Worm (Caenorhabditis elegans) whole organism, young adult: Measurements from ENCODE around the gene F54D5.15.
"Not testable (repeated sequence)": the region's sequence is repeated elsewhere in the genome, so short reads cannot be mapped to it uniquely, and the experiment has no call there.

Source experiments
- B0261.1 ChIP-seq: sonication (generic microtip); optimal IDR thresholded peaks from 2 replicates; lab custom pipeline; 2016; ENCODE audit warnings: mild to moderate bottlenecking, missing genetic modification characterization, moderate library complexity, missing compliant biosample characterization
- B0336.3 ChIP-seq: fragments of 200-800 bp; sonication (Bioruptor generic); IDR thresholded peaks from 2 replicates; pipeline ENCODE4 v1.3.6; 2022; ENCODE audit warnings: missing genetic modification characterization, missing compliant biosample characterization
- D2030.7 ChIP-seq: fragments of 200-800 bp; sonication (Bioruptor generic); IDR thresholded peaks from 2 replicates; pipeline ENCODE4 v1.3.6; 2022; ENCODE audit warnings: missing genetic modification reagents, missing genetic modification characterization, missing compliant biosample characterization
- F39B2.1 ChIP-seq: fragments of 200-800 bp; sonication (Bioruptor generic); IDR thresholded peaks from 2 replicates; pipeline ENCODE4 v1.3.6; 2022; ENCODE audit warnings: missing genetic modification reagents, missing genetic modification characterization, missing compliant biosample characterization
- F49E8.2 ChIP-seq: sonication (generic microtip); optimal IDR thresholded peaks from 3 replicates; lab custom pipeline; 2017; ENCODE audit warnings: missing genetic modification characterization, mild to moderate bottlenecking, missing compliant biosample characterization, antibody characterized with exemption, moderate library complexity; ENCODE audit not compliant: insufficient read depth
- F52B5.7 ChIP-seq: sonication (generic microtip); optimal IDR thresholded peaks from 2 replicates; lab custom pipeline; 2016; ENCODE audit warnings: mild to moderate bottlenecking, missing genetic modification characterization, missing compliant biosample characterization
- Y56A3A.18 ChIP-seq: fragments of 200-800 bp; sonication (Bioruptor generic); IDR thresholded peaks from 2 replicates; pipeline ENCODE4 v1.3.6; 2022; ENCODE audit warnings: missing genetic modification reagents, missing genetic modification characterization, missing compliant biosample characterization
- ZK185.1 ChIP-seq: sonication (generic microtip); optimal IDR thresholded peaks from 2 replicates; lab custom pipeline; 2016; ENCODE audit warnings: mild to moderate bottlenecking, missing genetic modification characterization, missing compliant biosample characterization; ENCODE audit not compliant: poor library complexity, severe bottlenecking
- ama-1 ChIP-seq, 3 experiments: fragments of 150-350 bp in 1 of 3; sonication (generic microtip) in 2 of 3; optimal IDR thresholded peaks; 2 replicates each; lab custom pipeline; 2014 to 2018; ENCODE audit warnings: missing biosample characterization in 2 of 3, missing genetic modification characterization in 2 of 3, missing genetic modification reagents in 2 of 3
- attf-5 ChIP-seq: fragments of 200-800 bp; sonication (Bioruptor generic); optimal IDR thresholded peaks from 2 replicates; lab custom pipeline; 2018; ENCODE audit warnings: mild to moderate bottlenecking, missing genetic modification characterization, missing compliant biosample characterization
- attf-6 ChIP-seq: fragments of 200-800 bp; sonication (Bioruptor generic); IDR thresholded peaks from 2 replicates; pipeline ENCODE4 v1.3.6; 2022; ENCODE audit warnings: missing genetic modification reagents, missing genetic modification characterization, missing compliant biosample characterization
- cebp-1 ChIP-seq, 2 experiments: fragments of 200-800 bp in 1 of 2; sonication (Bioruptor generic) in 1 of 2; sonication (generic microtip) in 1 of 2; IDR thresholded peaks in 1 of 2; optimal IDR thresholded peaks in 1 of 2; 2 replicates each; pipeline versions ENCODE4 v1.3.6 to Lab custom; 2017 to 2022; ENCODE audit warnings: missing compliant biosample characterization in 2 of 2, missing genetic modification characterization in 2 of 2, mild to moderate bottlenecking in 1 of 2, missing genetic modification reagents in 1 of 2, moderate library complexity in 1 of 2
- die-1 ChIP-seq: sonication (generic microtip); optimal IDR thresholded peaks from 2 replicates; lab custom pipeline; 2016; ENCODE audit warnings: missing genotype, mild to moderate bottlenecking, missing genetic modification characterization, missing compliant biosample characterization
- dox-1 ChIP-seq: fragments of 200-800 bp; sonication (Bioruptor generic); IDR thresholded peaks from 2 replicates; pipeline ENCODE4 v1.3.6; 2022; ENCODE audit warnings: missing genetic modification reagents, missing genetic modification characterization, missing compliant biosample characterization
- egl-18 ChIP-seq: fragments of 200-800 bp; sonication (Bioruptor generic); IDR thresholded peaks from 2 replicates; pipeline ENCODE4 v1.3.6; 2022; ENCODE audit warnings: missing genetic modification reagents, missing genetic modification characterization, missing compliant biosample characterization
- egl-44 ChIP-seq: fragments of 200-800 bp; sonication (Bioruptor generic); IDR thresholded peaks from 2 replicates; pipeline ENCODE4 v1.3.6; 2022; ENCODE audit warnings: missing genetic modification reagents, missing genetic modification characterization, missing compliant biosample characterization
- hmg-20 ChIP-seq: fragments of 200-800 bp; sonication (Bioruptor generic); IDR thresholded peaks from 2 replicates; pipeline ENCODE4 v1.3.6; 2022; ENCODE audit warnings: missing genetic modification reagents, missing genetic modification characterization, missing compliant biosample characterization
- hrde-1 ChIP-seq: sonication (generic microtip); optimal IDR thresholded peaks from 2 replicates; lab custom pipeline; 2016; ENCODE audit warnings: missing genetic modification characterization, mild to moderate bottlenecking, missing compliant biosample characterization, moderate library complexity, missing genotype, missing genetic modification reagents, borderline replicate concordance
- hsf-1 ChIP-seq: fragments of 200-800 bp; sonication (Bioruptor generic); IDR thresholded peaks from 2 replicates; pipeline ENCODE4 v1.3.6; 2022; ENCODE audit warnings: missing genetic modification reagents, missing genetic modification characterization, missing compliant biosample characterization
- lag-1 ChIP-seq: fragments of 200-800 bp; sonication (Bioruptor generic); IDR thresholded peaks from 2 replicates; pipeline ENCODE4 v1.3.6; 2022; ENCODE audit warnings: missing genetic modification reagents, missing genetic modification characterization, missing compliant biosample characterization
- lin-26 ChIP-seq: fragments of 200-800 bp; sonication (Bioruptor generic); IDR thresholded peaks from 2 replicates; pipeline ENCODE4 v1.3.6; 2022; ENCODE audit warnings: missing genetic modification reagents, missing genetic modification characterization, missing compliant biosample characterization
- madf-3 ChIP-seq: fragments of 200-800 bp; sonication (Bioruptor generic); IDR thresholded peaks from 2 replicates; pipeline ENCODE4 v1.3.6; 2022; ENCODE audit warnings: missing genetic modification reagents, missing genetic modification characterization, missing compliant biosample characterization
- madf-8 ChIP-seq: fragments of 200-800 bp; sonication (Bioruptor generic); conservative IDR thresholded peaks from 2 replicates; pipeline ENCODE4 v1.3.6; 2022; ENCODE audit warnings: missing genetic modification reagents, missing genetic modification characterization, missing compliant biosample characterization
- mcd-1 ChIP-seq: fragments of 200-800 bp; sonication (Bioruptor generic); IDR thresholded peaks from 2 replicates; pipeline ENCODE4 v1.3.6; 2022; ENCODE audit warnings: missing genetic modification reagents, missing genetic modification characterization, missing compliant biosample characterization
- mel-28 ChIP-seq: sonication (generic microtip); optimal IDR thresholded peaks from 2 replicates; lab custom pipeline; 2016; ENCODE audit warnings: borderline replicate concordance, mild to moderate bottlenecking, missing genetic modification characterization, missing compliant biosample characterization
- nfya-1 ChIP-seq: sonication (generic microtip); optimal IDR thresholded peaks from 2 replicates; lab custom pipeline; 2017; ENCODE audit warnings: antibody characterized with exemption, missing compliant biosample characterization, missing genetic modification characterization, borderline replicate concordance; ENCODE audit not compliant: insufficient read depth
- nfyb-1 ChIP-seq: fragments of 200-800 bp; sonication (Bioruptor generic); IDR thresholded peaks from 2 replicates; pipeline ENCODE4 v1.3.6; 2022; ENCODE audit warnings: missing genetic modification reagents, missing genetic modification characterization, missing compliant biosample characterization
- nhr-120 ChIP-seq: fragments of 200-800 bp; sonication (Bioruptor generic); IDR thresholded peaks from 2 replicates; pipeline ENCODE4 v1.3.6; 2022; ENCODE audit warnings: missing genetic modification characterization, missing compliant biosample characterization
- nhr-80 ChIP-seq: sonication (generic microtip); optimal IDR thresholded peaks from 2 replicates; lab custom pipeline; 2016; ENCODE audit warnings: missing genetic modification characterization, missing compliant biosample characterization
- pbrm-1 ChIP-seq: fragments of 200-800 bp; sonication (Bioruptor generic); IDR thresholded peaks from 2 replicates; pipeline ENCODE4 v1.3.6; 2022; ENCODE audit warnings: missing genetic modification reagents, missing genetic modification characterization, missing compliant biosample characterization
- pha-4 ChIP-seq: fragments of 150-350 bp; sonication (generic microtip); optimal IDR thresholded peaks from 2 replicates; lab custom pipeline; 2014; ENCODE audit warnings: missing biosample characterization, missing genetic modification reagents, missing genetic modification characterization
- repo-1 ChIP-seq: sonication (generic microtip); optimal IDR thresholded peaks from 2 replicates; lab custom pipeline; 2017; ENCODE audit warnings: mild to moderate bottlenecking, missing genetic modification characterization, missing compliant biosample characterization
- rpc-1 ChIP-seq, 2 experiments: fragments of 150-350 bp in 1 of 2; sonication (generic microtip) in 1 of 2; optimal IDR thresholded peaks; 2 replicates each; lab custom pipeline; 2014 to 2018; ENCODE audit warnings: missing biosample characterization in 1 of 2, missing genetic modification characterization in 1 of 2, missing genetic modification reagents in 1 of 2, missing genotype in 1 of 2
- sdz-38 ChIP-seq: sonication (generic microtip); optimal IDR thresholded peaks from 2 replicates; lab custom pipeline; 2016; ENCODE audit warnings: missing genotype, missing genetic modification characterization, missing compliant biosample characterization
- snpc-1.1 ChIP-seq: sonication (generic microtip); optimal IDR thresholded peaks from 2 replicates; lab custom pipeline; 2017; ENCODE audit warnings: missing genetic modification characterization, mild to moderate bottlenecking, missing compliant biosample characterization, antibody characterized with exemption, moderate library complexity, missing genotype, missing genetic modification reagents; ENCODE audit not compliant: insufficient read depth
- snpc-4 ChIP-seq, 5 experiments: fragments of 150-350 bp in 1 of 5; sonication (generic microtip) in 4 of 5; optimal IDR thresholded peaks; 2 replicates each; lab custom pipeline; 2014 to 2018; ENCODE audit warnings: missing genetic modification characterization in 5 of 5, missing biosample characterization in 3 of 5, antibody characterized with exemption in 2 of 5, mild to moderate bottlenecking in 2 of 5, missing compliant biosample characterization in 2 of 5, missing genotype in 2 of 5, moderate library complexity in 2 of 5, missing genetic modification reagents in 1 of 5
- tbp1 ChIP-seq: fragments of 200-800 bp; sonication (Bioruptor generic); optimal IDR thresholded peaks from 2 replicates; lab custom pipeline; 2018; ENCODE audit warnings: mild to moderate bottlenecking, missing genetic modification characterization, missing compliant biosample characterization
- tlf-1 ChIP-seq: fragments of 200-800 bp; sonication (Bioruptor generic); optimal IDR thresholded peaks from 2 replicates; lab custom pipeline; 2018; ENCODE audit warnings: mild to moderate bottlenecking, missing genetic modification characterization, missing compliant biosample characterization
- xnd-1 ChIP-seq: sonication (generic microtip); optimal IDR thresholded peaks from 2 replicates; lab custom pipeline; 2016; ENCODE audit warnings: missing genotype, missing genetic modification reagents, missing genetic modification characterization, missing compliant biosample characterization
- zim-3 ChIP-seq: sonication (generic microtip); optimal IDR thresholded peaks from 2 replicates; lab custom pipeline; 2017; ENCODE audit warnings: mild to moderate bottlenecking, missing genetic modification characterization, moderate library complexity, missing compliant biosample characterization
- ztf-3 ChIP-seq: fragments of 200-800 bp; sonication (Bioruptor generic); optimal IDR thresholded peaks from 2 replicates; lab custom pipeline; 2018; ENCODE audit warnings: mild to moderate bottlenecking, missing genetic modification characterization, missing compliant biosample characterization
- ztf-6 ChIP-seq: fragments of 200-800 bp; sonication (Bioruptor generic); IDR thresholded peaks from 2 replicates; pipeline ENCODE4 v1.3.6; 2022; ENCODE audit warnings: missing genetic modification reagents, missing genetic modification characterization, missing compliant biosample characterization

Gene F54D5.15

ce11 chrII:11551981-11552380 is 12.0 kb downstream of the F54D5.15 start, which contains the start of gene dhgd-1:
Gene dhgd-1 (minus strand): TSS chrII:11552081.
- not testable (repeated sequence) for TF ChIP-seq pha-4 (tag; lab: Kevin White, UChicago); snpc-1.1 (tag; lab: Kevin White, UChicago); lin-26 (GFP tag; lab: Robert Waterston, UW)

ce11 chrII:11547254-11547687 is 16.8 kb downstream of the F54D5.15 start, which contains the start of gene F54D5.7:
Gene F54D5.7 (plus strand): TSS chrII:11547517.
- peak; percentile 34 for TF ChIP-seq zim-3 (tag; lab: Kevin White, UChicago)
- TF ChIP-seq hrde-1 = no peak
- TF ChIP-seq F49E8.2 (tag; lab: Kevin White, UChicago) = peak; percentile 52
- no peak for TF ChIP-seq lag-1
- no peak for TF ChIP-seq xnd-1
- no peak for TF ChIP-seq egl-44 (GFP tag; lab: Robert Waterston, UW)
- TF ChIP-seq dox-1 (GFP tag; lab: Robert Waterston, UW) = peak; percentile 61; the same call in 1 of the 2 replicates
- peak; percentile 15; the same call in 1 of the 2 replicates for TF ChIP-seq cebp-1 (GFP tag; IDR thresholded peaks at IDR 0.05; lab: Robert Waterston, UW)
- peak; percentile 73 for TF ChIP-seq cebp-1 (tag; optimal IDR thresholded peaks at IDR 0.05; lab: Kevin White, UChicago)
- peak; percentile 44 for TF ChIP-seq ZK185.1 (tag; lab: Kevin White, UChicago)
- TF ChIP-seq snpc-1.1 (tag; lab: Kevin White, UChicago) = no peak
- TF ChIP-seq nhr-120 (GFP tag; lab: Robert Waterston, UW) = no peak
- 0 out of 2 replicates have a peak, but pooled peaks have one; percentile 32 for TF ChIP-seq madf-3 (GFP tag; lab: Robert Waterston, UW)
- peak; percentile 60 for TF ChIP-seq tbp1
- TF ChIP-seq pbrm-1 (GFP tag; lab: Robert Waterston, UW) = peak; percentile 65; the same call in 1 of the 2 replicates
- no peak for TF ChIP-seq F39B2.1 (GFP tag; lab: Robert Waterston, UW)
- no peak for TF ChIP-seq sdz-38 (tag; lab: Kevin White, UChicago)
- TF ChIP-seq B0336.3 (GFP tag; lab: Robert Waterston, UW) = peak; percentile 91
- peak; percentile 25 for TF ChIP-seq F52B5.7 (tag; lab: Kevin White, UChicago)
- no peak for TF ChIP-seq ztf-6 (GFP tag; lab: Robert Waterston, UW)
- peak; percentile 57 for TF ChIP-seq nhr-80 (tag; lab: Kevin White, UChicago)
- TF ChIP-seq Y56A3A.18 (GFP tag; lab: Robert Waterston, UW) = peak; percentile 77; the same call in 1 of the 2 replicates
- TF ChIP-seq rpc-1 (optimal IDR thresholded peaks at IDR 0.05; lab: Kevin White, UChicago) = no peak
- no peak for TF ChIP-seq rpc-1 (tag; optimal IDR thresholded peaks at IDR 0.05; lab: Kevin White, UChicago)
- TF ChIP-seq attf-5 = peak; percentile 75
- peak; percentile 74 for TF ChIP-seq hsf-1 (GFP tag; lab: Robert Waterston, UW)
- TF ChIP-seq hmg-20 (GFP tag; lab: Robert Waterston, UW) = peak; percentile 65
- peak; percentile 11 for TF ChIP-seq B0261.1 (tag; lab: Kevin White, UChicago)
- no peak for TF ChIP-seq snpc-4 (GFP tag; optimal IDR thresholded peaks at IDR 0.05; lab: Kevin White, UChicago)
- TF ChIP-seq snpc-4 (tag; optimal IDR thresholded peaks at IDR 0.05; lab: Kevin White, UChicago) = peak in 3 of 4 experiments; percentile 25 to 64 (median 51)
- no peak for TF ChIP-seq madf-8 (GFP tag; lab: Robert Waterston, UW)
- TF ChIP-seq tlf-1 = peak; percentile 84
- TF ChIP-seq die-1 = peak; percentile 50
- peak; percentile 43; the same call in 1 of the 2 replicates for TF ChIP-seq attf-6
- no peak for TF ChIP-seq nfya-1 (tag; lab: Kevin White, UChicago)
- TF ChIP-seq ama-1 (optimal IDR thresholded peaks at IDR 0.05; lab: Kevin White, UChicago) = peak; percentile 98
- no peak for TF ChIP-seq ama-1 (GFP tag; optimal IDR thresholded peaks at IDR 0.05; lab: Kevin White, UChicago)
- peak; percentile 2 for TF ChIP-seq ztf-3 (GFP tag; lab: Kevin White, UChicago)
- no peak for TF ChIP-seq egl-18
- peak; percentile 26 for TF ChIP-seq mel-28 (tag; lab: Kevin White, UChicago)
- peak; percentile 84; the same call in 1 of the 2 replicates for TF ChIP-seq nfyb-1
- TF ChIP-seq D2030.7 (GFP tag; lab: Robert Waterston, UW) = no peak
- peak; percentile 75 for TF ChIP-seq mcd-1 (GFP tag; lab: Robert Waterston, UW)
- TF ChIP-seq repo-1 (tag; lab: Kevin White, UChicago) = peak; percentile 81
- no peak for TF ChIP-seq pha-4 (tag; lab: Kevin White, UChicago)
